Comparison of ENCODE assay signal across 3 fruit fly cellular contexts in genomic region chrX:3779686-3780407, dm6.
A peak's percentile ranks its signal among the peaks of the same experiment; 100 is the strongest.
TF ChIP-seq lines count a peak whose summit lies in the region.

No protein-coding gene starts in this region.

TF ChIP-seq in whole organism, embryonic, 481 proteins besides CTCF, POLR2A, EP300 and RAD21 (continued from another document and continues in another):
- TF ChIP-seq Ravus (GFP tag; IDR thresholded peaks at IDR 0.05; lab: Robert Waterston, UW) (no peak), CG6272 (GFP tag; IDR thresholded peaks at IDR 0.05; lab: Robert Waterston, UW) (no peak), Dref (GFP tag; IDR thresholded peaks at IDR 0.05; lab: Robert Waterston, UW) (no peak), Usf (GFP tag; optimal IDR thresholded peaks at IDR 0.05; lab: Kevin White, UChicago) (no peak), CG6854 (GFP tag; optimal IDR thresholded peaks at IDR 0.05; lab: Kevin White, UChicago) (peak; percentile 23), Dip3 (GFP tag; optimal IDR thresholded peaks at IDR 0.05; lab: Kevin White, UChicago) (no peak), Hmr (GFP tag; optimal IDR thresholded peaks at IDR 0.05; lab: Kevin White, UChicago) (peak; percentile 57), Asciz (GFP tag; optimal IDR thresholded peaks at IDR 0.05; lab: Kevin White, UChicago) (no peak), ap (GFP tag; IDR thresholded peaks at IDR 0.05; lab: Robert Waterston, UW) (no peak), CG17385 (GFP tag; optimal IDR thresholded peaks at IDR 0.05; lab: Kevin White, UChicago) (peak; percentile 96), CG15479 (GFP tag; optimal IDR thresholded peaks at IDR 0.05; lab: Kevin White, UChicago) (peak; percentile 20), phol (tag; optimal IDR thresholded peaks at IDR 0.05; lab: Kevin White, UChicago) (peak; percentile 43), NfI (GFP tag; optimal IDR thresholded peaks at IDR 0.05; lab: Kevin White, UChicago) (no peak), pfk (GFP tag; optimal IDR thresholded peaks at IDR 0.05; lab: Kevin White, UChicago) (no peak), MBD-R2 (GFP tag; IDR thresholded peaks at IDR 0.05; lab: Robert Waterston, UW) (0 out of 2 replicates have a peak, but pooled peaks have one; percentile 28), en (GFP tag; optimal IDR thresholded peaks at IDR 0.05; lab: Kevin White, UChicago) (no peak), CG9609 (GFP tag; optimal IDR thresholded peaks at IDR 0.05; lab: Kevin White, UChicago) (no peak), Sox100B (GFP tag; optimal IDR thresholded peaks at IDR 0.05; lab: Kevin White, UChicago) (no peak), bigmax (GFP tag; optimal IDR thresholded peaks at IDR 0.05; lab: Kevin White, UChicago) (no peak), fd3F (GFP tag; optimal IDR thresholded peaks at IDR 0.05; lab: Kevin White, UChicago) (no peak), Myb (GFP tag; optimal IDR thresholded peaks at IDR 0.05; lab: Kevin White, UChicago) (peak; percentile 10), tll (GFP tag; optimal IDR thresholded peaks at IDR 0.05; lab: Kevin White, UChicago) (no peak), CG7745 (tag; optimal IDR thresholded peaks at IDR 0.05; lab: Kevin White, UChicago) (no peak), CG11723 (GFP tag; optimal IDR thresholded peaks at IDR 0.05; lab: Kevin White, UChicago) (no peak), Hmx (GFP tag; optimal IDR thresholded peaks at IDR 0.05; lab: Kevin White, UChicago) (no peak), CG15514 (GFP tag; optimal IDR thresholded peaks at IDR 0.05; lab: Kevin White, UChicago) (no peak), CG10274 (GFP tag; optimal IDR thresholded peaks at IDR 0.05; lab: Kevin White, UChicago) (no peak), ci (GFP tag; IDR thresholded peaks at IDR 0.05; lab: Robert Waterston, UW) (peak; percentile 53; the same call in 2 of the 3 replicates), stc (GFP tag; IDR thresholded peaks at IDR 0.05; lab: Robert Waterston, UW) (no peak), Nf-YA (GFP tag; IDR thresholded peaks at IDR 0.05; lab: Robert Waterston, UW) (no peak), gcm2 (GFP tag; optimal IDR thresholded peaks at IDR 0.05; lab: Kevin White, UChicago) (no peak), ro (GFP tag; IDR thresholded peaks at IDR 0.05; lab: Robert Waterston, UW) (no peak), sug (tag; optimal IDR thresholded peaks at IDR 0.05; lab: Kevin White, UChicago) (peak; percentile 29), Ets65A (GFP tag; lab: Kevin White, UChicago) (no peak), Dek (tag; optimal IDR thresholded peaks at IDR 0.05; lab: Kevin White, UChicago) (peak; percentile 27), CG7556 (GFP tag; optimal IDR thresholded peaks at IDR 0.05; lab: Kevin White, UChicago) (no peak), ind (GFP tag; optimal IDR thresholded peaks at IDR 0.05; lab: Kevin White, UChicago) (no peak), CG10959 (GFP tag; IDR thresholded peaks at IDR 0.05; lab: Robert Waterston, UW) (no peak), Hr39 (optimal IDR thresholded peaks at IDR 0.05; lab: Kevin White, UChicago) (no peak), Opbp (GFP tag; IDR thresholded peaks at IDR 0.05; lab: Robert Waterston, UW; ENCODE audit: partially characterized antibody) (no peak), CG8089 (GFP tag; optimal IDR thresholded peaks at IDR 0.05; lab: Kevin White, UChicago) (no peak), CG18764 (GFP tag; optimal IDR thresholded peaks at IDR 0.05; lab: Kevin White, UChicago) (no peak), sens (GFP tag; lab: Kevin White, UChicago) (peak; percentile 79), CG2202 (tag; optimal IDR thresholded peaks at IDR 0.05; lab: Kevin White, UChicago) (no peak), Hey (tag; optimal IDR thresholded peaks at IDR 0.05; lab: Kevin White, UChicago) (no peak), Antp (GFP tag; optimal IDR thresholded peaks at IDR 0.05; lab: Kevin White, UChicago) (no peak), eyg (GFP tag; optimal IDR thresholded peaks at IDR 0.05; lab: Kevin White, UChicago) (no peak)

TF ChIP-seq in whole organism, prepupa, 60 proteins besides CTCF, POLR2A, EP300 and RAD21 (continued from another document):
- TF ChIP-seq CG10631 (GFP tag; optimal IDR thresholded peaks at IDR 0.05; lab: Kevin White, UChicago) (no peak), CG6163 (GFP tag; IDR thresholded peaks at IDR 0.05; lab: Robert Waterston, UW) (peak; percentile 58), Met (GFP tag; optimal IDR thresholded peaks at IDR 0.05; lab: Kevin White, UChicago) (peak; percentile 20), cyc (GFP tag; optimal IDR thresholded peaks at IDR 0.05; lab: Kevin White, UChicago) (no peak), vri (GFP tag; optimal IDR thresholded peaks at IDR 0.05; lab: Kevin White, UChicago) (peak; percentile 21), Sox102F (GFP tag; optimal IDR thresholded peaks at IDR 0.05; lab: Kevin White, UChicago) (no peak), CG32006 (GFP tag; optimal IDR thresholded peaks at IDR 0.05; lab: Kevin White, UChicago) (peak; percentile 54), Hr38 (GFP tag; optimal IDR thresholded peaks at IDR 0.05; lab: Kevin White, UChicago) (no peak), CG10669 (GFP tag; optimal IDR thresholded peaks at IDR 0.05; lab: Kevin White, UChicago) (no peak), CG7368 (GFP tag; optimal IDR thresholded peaks at IDR 0.05; lab: Kevin White, UChicago) (no peak), Eip78C (GFP tag; lab: Kevin White, UChicago) (peak; percentile 75), OdsH (GFP tag; optimal IDR thresholded peaks at IDR 0.05; lab: Kevin White, UChicago) (no peak), salr (GFP tag; optimal IDR thresholded peaks at IDR 0.05; lab: Kevin White, UChicago) (no peak), CG1621 (tag; optimal IDR thresholded peaks at IDR 0.05; lab: Kevin White, UChicago) (no peak), eg (GFP tag; IDR thresholded peaks at IDR 0.05; lab: Robert Waterston, UW) (0 out of 3 replicates have a peak, but pooled peaks have one; percentile 57), Smox (GFP tag; optimal IDR thresholded peaks at IDR 0.05; lab: Kevin White, UChicago) (no peak), CG6854 (GFP tag; optimal IDR thresholded peaks at IDR 0.05; lab: Kevin White, UChicago) (no peak), CG6792 (GFP tag; optimal IDR thresholded peaks at IDR 0.05; lab: Kevin White, UChicago) (no peak), net (GFP tag; optimal IDR thresholded peaks at IDR 0.05; lab: Kevin White, UChicago) (peak; percentile 55), CG11902 (GFP tag; optimal IDR thresholded peaks at IDR 0.05; lab: Kevin White, UChicago) (no peak), Sox14 (GFP tag; optimal IDR thresholded peaks at IDR 0.05; lab: Kevin White, UChicago) (peak; percentile 34), CG6276 (GFP tag; optimal IDR thresholded peaks at IDR 0.05; lab: Kevin White, UChicago) (peak; percentile 62), CG8319 (GFP tag; optimal IDR thresholded peaks at IDR 0.05; lab: Kevin White, UChicago) (no peak), CG11294 (GFP tag; IDR thresholded peaks at IDR 0.05; lab: Robert Waterston, UW) (no peak), Blimp-1 (GFP tag; optimal IDR thresholded peaks at IDR 0.05; lab: Kevin White, UChicago) (no peak), CG31627 (GFP tag; optimal IDR thresholded peaks at IDR 0.05; lab: Kevin White, UChicago) (no peak), CG15336 (GFP tag; IDR thresholded peaks at IDR 0.05; lab: Robert Waterston, UW) (peak; percentile 74), fd85E (GFP tag; optimal IDR thresholded peaks at IDR 0.05; lab: Kevin White, UChicago) (no peak), Hr39 (GFP tag; optimal IDR thresholded peaks at IDR 0.05; lab: Kevin White, UChicago) (no peak), acj6 (GFP tag; optimal IDR thresholded peaks at IDR 0.05; lab: Kevin White, UChicago) (no peak), topi (GFP tag; optimal IDR thresholded peaks at IDR 0.05; lab: Kevin White, UChicago) (no peak), CG11762 (GFP tag; optimal IDR thresholded peaks at IDR 0.05; lab: Kevin White, UChicago; ENCODE audit: insufficient read depth) (peak; percentile 7), Ets21C (GFP tag; optimal IDR thresholded peaks at IDR 0.05; lab: Kevin White, UChicago) (no peak), ss (GFP tag; optimal IDR thresholded peaks at IDR 0.05; lab: Kevin White, UChicago) (peak; percentile 17 to 49), Eip75B (GFP tag; optimal IDR thresholded peaks at IDR 0.05; lab: Kevin White, UChicago) (peak; percentile 16), CG16779 (tag; optimal IDR thresholded peaks at IDR 0.05; lab: Kevin White, UChicago) (peak; percentile 32), CG3919 (GFP tag; optimal IDR thresholded peaks at IDR 0.05; lab: Kevin White, UChicago) (peak; percentile 57), spab (GFP tag; optimal IDR thresholded peaks at IDR 0.05; lab: Kevin White, UChicago) (no peak), CG3032 (tag; optimal IDR thresholded peaks at IDR 0.05; lab: Kevin White, UChicago) (peak; percentile 23), CG34406 (GFP tag; optimal IDR thresholded peaks at IDR 0.05; lab: Kevin White, UChicago) (peak; percentile 3), Sox15 (GFP tag; optimal IDR thresholded peaks at IDR 0.05; lab: Kevin White, UChicago) (no peak)

TF ChIP-seq in whole organism, wandering third instar larva, 38 proteins besides CTCF, POLR2A, EP300 and RAD21 (continued from another document):
- no peak for TF ChIP-seq tai (GFP tag; optimal IDR thresholded peaks at IDR 0.05; lab: Kevin White, UChicago)
- TF ChIP-seq Sp1 (GFP tag; optimal IDR thresholded peaks at IDR 0.05; lab: Kevin White, UChicago), result peak; percentile 18
- TF ChIP-seq dl (GFP tag; optimal IDR thresholded peaks at IDR 0.05; lab: Kevin White, UChicago; ENCODE audit: insufficient read depth in 1 of 2, partially characterized antibody in 2 of 2), result peak in 1 of 2 experiments; percentile 90
- TF ChIP-seq GATAd (GFP tag; optimal IDR thresholded peaks at IDR 0.05; lab: Kevin White, UChicago), result no peak
- TF ChIP-seq lola (GFP tag; optimal IDR thresholded peaks at IDR 0.05; lab: Kevin White, UChicago), result no peak
- TF ChIP-seq OdsH (GFP tag; optimal IDR thresholded peaks at IDR 0.05; lab: Kevin White, UChicago), result peak; percentile 10
- no peak for TF ChIP-seq jim (GFP tag; optimal IDR thresholded peaks at IDR 0.05; lab: Kevin White, UChicago)
- TF ChIP-seq foxo (GFP tag; optimal IDR thresholded peaks at IDR 0.05; lab: Kevin White, UChicago), result peak in 1 of 2 experiments; percentile 42
- TF ChIP-seq Abd-B (GFP tag; optimal IDR thresholded peaks at IDR 0.05; lab: Kevin White, UChicago), result no peak
- TF ChIP-seq dsf (GFP tag; optimal IDR thresholded peaks at IDR 0.05; lab: Kevin White, UChicago; ENCODE audit: borderline replicate concordance), result no peak
- TF ChIP-seq psq (GFP tag; optimal IDR thresholded peaks at IDR 0.05; lab: Kevin White, UChicago), result peak; percentile 91
- no peak for TF ChIP-seq pan (optimal IDR thresholded peaks at IDR 0.05; lab: Kevin White, UChicago)
- TF ChIP-seq Jra (GFP tag; optimal IDR thresholded peaks at IDR 0.05; lab: Kevin White, UChicago), result no peak
- peak; percentile 96 for TF ChIP-seq Dif (GFP tag; optimal IDR thresholded peaks at IDR 0.05; lab: Kevin White, UChicago; ENCODE audit: partially characterized antibody)
- TF ChIP-seq HLH106 (tag; optimal IDR thresholded peaks at IDR 0.05; lab: Kevin White, UChicago), result no peak
- peak; percentile 49 for TF ChIP-seq h (GFP tag; optimal IDR thresholded peaks at IDR 0.05; lab: Kevin White, UChicago)
